Fruit fly (Drosophila melanogaster): Measurements from ENCODE around the gene CG3598.

DNA sequence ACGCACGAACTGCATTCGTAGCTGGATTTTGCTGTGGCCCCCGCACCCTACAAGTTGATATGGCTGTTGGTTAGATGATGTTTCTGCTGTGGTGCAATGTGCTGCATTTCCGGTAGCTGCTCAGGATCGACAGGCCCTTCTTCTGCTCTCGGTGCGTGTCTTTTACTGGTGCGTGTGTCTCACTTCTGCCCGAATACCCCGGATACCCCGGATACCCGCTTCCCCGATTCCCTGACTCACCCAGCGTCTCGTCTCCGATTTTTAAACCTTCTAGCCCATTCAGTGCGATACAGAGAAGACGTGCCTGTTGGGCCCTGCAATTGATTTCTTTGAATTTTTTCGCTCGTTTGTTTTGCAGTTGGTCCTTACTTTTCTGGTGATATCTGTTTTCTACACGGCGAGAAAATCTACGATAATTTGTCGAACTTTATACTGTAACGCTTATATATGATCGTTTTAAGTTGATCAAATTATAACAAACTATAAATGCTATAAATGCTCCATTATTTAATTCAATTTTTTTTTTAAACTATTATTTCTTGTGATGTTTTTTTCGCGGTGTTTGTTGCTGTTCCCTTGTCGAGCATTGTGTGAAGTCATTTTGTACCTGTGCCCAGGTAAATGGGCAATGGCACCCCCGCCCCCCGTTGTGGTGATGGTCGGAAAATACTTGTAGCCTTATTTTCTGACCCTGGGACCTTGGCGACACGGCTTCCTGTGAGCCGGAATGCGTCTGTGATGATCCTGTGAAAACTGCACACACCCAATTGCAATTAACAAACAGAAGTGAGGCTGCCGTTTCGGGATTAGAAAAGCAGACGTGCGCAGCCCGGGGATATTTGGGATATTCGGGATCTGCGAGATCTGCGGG lies 48.3 kb downstream of the CG3598 start:
- TF ChIP-seq CG17806 (tag; optimal IDR thresholded peaks at IDR 0.05) (peak; percentile 91), CG9948 (tag; optimal IDR thresholded peaks at IDR 0.05) (peak; percentile 87), CG13204 (GFP tag; optimal IDR thresholded peaks at IDR 0.05) (peak; percentile 53), Snoo (tag; optimal IDR thresholded peaks at IDR 0.05) (peak; percentile 77), rn (GFP tag; IDR thresholded peaks at IDR 0.05) (no peak), D1 (tag; optimal IDR thresholded peaks at IDR 0.05) (peak; percentile 65), CG12605 (GFP tag; IDR thresholded peaks at IDR 0.05) (peak; percentile 52; the same call in 1 of the 2 replicates), CG4496 (GFP tag; IDR thresholded peaks at IDR 0.05) (0 out of 3 replicates have a peak, but pooled peaks have one; percentile 17)
